Fruit fly (Drosophila melanogaster) whole organism, prepupa: ENCODE data around the gene CG32413.
A peak's percentile ranks its signal among the peaks of the same experiment; 100 is the strongest.

Experiments
- CG10631 ChIP-seq: fragments of 200-800 bp; sonication (Bioruptor generic); optimal IDR thresholded peaks from 2 replicates; lab custom pipeline; 2016; ENCODE audit warnings: missing biosample characterization, missing genetic modification characterization
- CG10669 ChIP-seq: fragments of 200-800 bp; sonication (Bioruptor generic); optimal IDR thresholded peaks from 3 replicates; lab custom pipeline; 2018; ENCODE audit warnings: missing biosample characterization, mild to moderate bottlenecking, missing genetic modification characterization, moderate library complexity
- CG11294 ChIP-seq: fragments of 200-800 bp; sonication (Bioruptor generic); IDR thresholded peaks from 2 replicates; pipeline ENCODE4 v1.3.6; 2022; ENCODE audit warnings: missing biosample characterization, missing genetic modification characterization
- CG11762 ChIP-seq: fragments of 200-800 bp; sonication (Bioruptor generic); optimal IDR thresholded peaks from 3 replicates; lab custom pipeline; 2016; ENCODE audit warnings: missing biosample characterization, missing genetic modification characterization; ENCODE audit not compliant: insufficient read depth
- CG11902 ChIP-seq: fragments of 200-800 bp; sonication (Bioruptor generic); optimal IDR thresholded peaks from 3 replicates; lab custom pipeline; 2016; ENCODE audit warnings: missing biosample characterization, missing genetic modification characterization
- CG15336 ChIP-seq: fragments of 200-800 bp; sonication (Bioruptor generic); IDR thresholded peaks from 2 replicates; pipeline ENCODE4 v1.3.6; 2022; ENCODE audit warnings: missing biosample characterization, missing genetic modification characterization
- CG16779 ChIP-seq: fragments of 200-800 bp; sonication (Bioruptor generic); optimal IDR thresholded peaks from 3 replicates; lab custom pipeline; 2017; ENCODE audit warnings: missing biosample characterization, mild to moderate bottlenecking, missing genetic modification characterization
- CG3032 ChIP-seq: fragments of 200-800 bp; optimal IDR thresholded peaks from 2 replicates; lab custom pipeline; 2019; ENCODE audit warnings: missing biosample characterization, mild to moderate bottlenecking, missing genetic modification characterization, moderate library complexity
- CG31627 ChIP-seq: fragments of 200-800 bp; sonication (Bioruptor generic); optimal IDR thresholded peaks from 3 replicates; lab custom pipeline; 2016; ENCODE audit warnings: missing biosample characterization, missing genetic modification characterization
- CG34406 ChIP-seq: fragments of 200-800 bp; sonication (Bioruptor generic); optimal IDR thresholded peaks from 3 replicates; lab custom pipeline; 2016; ENCODE audit warnings: missing biosample characterization, missing genetic modification characterization
- CG6163 ChIP-seq: fragments of 200-800 bp; sonication (Bioruptor generic); IDR thresholded peaks from 3 replicates; pipeline ENCODE4 v1.3.6; 2022; ENCODE audit warnings: missing biosample characterization, missing genetic modification characterization
- CG6276 ChIP-seq: fragments of 200-800 bp; sonication (Bioruptor generic); optimal IDR thresholded peaks from 2 replicates; lab custom pipeline; 2017; ENCODE audit warnings: missing biosample characterization, mild to moderate bottlenecking, missing genetic modification characterization
- CG6808 ChIP-seq: fragments of 200-800 bp; sonication (Bioruptor generic); optimal IDR thresholded peaks from 3 replicates; lab custom pipeline; 2017; ENCODE audit warnings: missing biosample characterization, missing genetic modification characterization, mild to moderate bottlenecking, moderate library complexity, missing genetic modification reagents
- CG7368 ChIP-seq: fragments of 200-800 bp; sonication (Bioruptor generic); optimal IDR thresholded peaks from 3 replicates; lab custom pipeline; 2016; ENCODE audit warnings: missing biosample characterization, missing genetic modification characterization
- CG8119 ChIP-seq: fragments of 200-800 bp; sonication (Bioruptor generic); IDR thresholded peaks from 3 replicates; pipeline ENCODE4 v1.3.6; 2022; ENCODE audit warnings: missing biosample characterization, missing genetic modification characterization
- CG8319 ChIP-seq: fragments of 200-800 bp; sonication (Bioruptor generic); optimal IDR thresholded peaks from 3 replicates; lab custom pipeline; 2016; ENCODE audit warnings: missing biosample characterization, missing genetic modification characterization
- CG8632 ChIP-seq: fragments of 200-800 bp; sonication (Bioruptor generic); optimal IDR thresholded peaks from 3 replicates; lab custom pipeline; 2016; ENCODE audit warnings: missing biosample characterization, missing genetic modification characterization
- CG9139 ChIP-seq: fragments of 200-800 bp; sonication (Bioruptor generic); optimal IDR thresholded peaks from 3 replicates; lab custom pipeline; 2017; ENCODE audit warnings: missing biosample characterization, mild to moderate bottlenecking, missing genetic modification characterization
- Eip75B ChIP-seq: fragments of 200-800 bp; sonication (Bioruptor generic); optimal IDR thresholded peaks from 3 replicates; lab custom pipeline; 2016; ENCODE audit warnings: missing biosample characterization, missing genetic modification characterization
- Eip78C ChIP-seq: fragments of 200-800 bp; sonication (Bioruptor generic); peaks from one replicate; lab custom pipeline; 2016; ENCODE audit warnings: missing biosample characterization, missing genetic modification characterization
- Ets21C ChIP-seq: fragments of 200-800 bp; sonication (Bioruptor generic); optimal IDR thresholded peaks from 3 replicates; lab custom pipeline; 2016; ENCODE audit warnings: missing biosample characterization, missing genetic modification characterization
- Ets96B ChIP-seq: fragments of 200-800 bp; optimal IDR thresholded peaks from 2 replicates; lab custom pipeline; 2019; ENCODE audit warnings: missing biosample characterization, mild to moderate bottlenecking, missing genetic modification characterization, moderate library complexity
- Gug ChIP-seq: fragments of 200-800 bp; sonication (Bioruptor generic); IDR thresholded peaks from 2 replicates; pipeline ENCODE4 v1.3.6; 2022; ENCODE audit warnings: missing biosample characterization, missing genetic modification characterization
- Hr38 ChIP-seq: sonication (Bioruptor generic); optimal IDR thresholded peaks from 2 replicates; lab custom pipeline; 2016; ENCODE audit warnings: missing biosample characterization, missing genetic modification characterization
- Hr39 ChIP-seq: fragments of 200-800 bp; sonication (Bioruptor generic); optimal IDR thresholded peaks from 2 replicates; lab custom pipeline; 2016; ENCODE audit warnings: missing biosample characterization, missing genetic modification characterization
- Lpt ChIP-seq: fragments of 200-800 bp; sonication (Bioruptor generic); optimal IDR thresholded peaks from 3 replicates; lab custom pipeline; 2016; ENCODE audit warnings: missing biosample characterization, missing genetic modification characterization
- OdsH ChIP-seq: fragments of 200-800 bp; sonication (Bioruptor generic); optimal IDR thresholded peaks from 3 replicates; lab custom pipeline; 2016; ENCODE audit warnings: missing biosample characterization, missing genetic modification characterization
- Sox102F ChIP-seq: fragments of 200-800 bp; sonication (Bioruptor generic); optimal IDR thresholded peaks from 2 replicates; lab custom pipeline; 2016; ENCODE audit warnings: missing biosample characterization, mild to moderate bottlenecking, missing genetic modification characterization
- Sox14 ChIP-seq: fragments of 200-800 bp; sonication (Bioruptor generic); optimal IDR thresholded peaks from 3 replicates; lab custom pipeline; 2016; ENCODE audit warnings: missing biosample characterization, missing genetic modification characterization
- Sox15 ChIP-seq: fragments of 200-800 bp; sonication (Bioruptor generic); optimal IDR thresholded peaks from 3 replicates; lab custom pipeline; 2016; ENCODE audit warnings: missing biosample characterization, missing genetic modification characterization
- cyc ChIP-seq: fragments of 200-800 bp; sonication (Bioruptor generic); optimal IDR thresholded peaks from 3 replicates; lab custom pipeline; 2016; ENCODE audit warnings: missing biosample characterization, missing genetic modification characterization
- dsx ChIP-seq: fragments of 200-800 bp; optimal IDR thresholded peaks from 3 replicates; lab custom pipeline; 2019; ENCODE audit warnings: missing biosample characterization, mild to moderate bottlenecking, missing genetic modification characterization, moderate library complexity; ENCODE audit not compliant: poor library complexity, severe bottlenecking
- eg ChIP-seq: fragments of 200-800 bp; sonication (Bioruptor generic); IDR thresholded peaks from 3 replicates; pipeline ENCODE4 v1.3.6; 2022; ENCODE audit warnings: missing biosample characterization, missing genetic modification characterization
- fd85E ChIP-seq: fragments of 200-800 bp; sonication (Bioruptor generic); optimal IDR thresholded peaks from 3 replicates; lab custom pipeline; 2016; ENCODE audit warnings: missing biosample characterization, missing genetic modification characterization
- fkh ChIP-seq: fragments of 200-800 bp; sonication (Bioruptor generic); optimal IDR thresholded peaks from 3 replicates; lab custom pipeline; 2017; ENCODE audit warnings: missing biosample characterization, mild to moderate bottlenecking, missing genetic modification characterization, moderate library complexity
- net ChIP-seq: fragments of 200-800 bp; sonication (Bioruptor generic); optimal IDR thresholded peaks from 3 replicates; lab custom pipeline; 2016; ENCODE audit warnings: missing biosample characterization, missing genetic modification characterization
- pdm3 ChIP-seq: fragments of 200-800 bp; sonication (Bioruptor generic); optimal IDR thresholded peaks from 3 replicates; lab custom pipeline; 2016; ENCODE audit warnings: missing biosample characterization, missing genetic modification characterization
- salr ChIP-seq, 2 experiments: fragments of 200-800 bp; sonication (Bioruptor generic); optimal IDR thresholded peaks; 3 replicates each; lab custom pipeline; 2016 to 2018; ENCODE audit warnings: missing biosample characterization in 2 of 2, missing genetic modification characterization in 2 of 2, mild to moderate bottlenecking in 1 of 2
- spab ChIP-seq: fragments of 200-800 bp; sonication (Bioruptor generic); optimal IDR thresholded peaks from 2 replicates; lab custom pipeline; 2017; ENCODE audit warnings: missing biosample characterization, mild to moderate bottlenecking, missing genetic modification characterization, missing genetic modification reagents
- ss ChIP-seq, 2 experiments: fragments of 200-800 bp; sonication (Bioruptor generic); optimal IDR thresholded peaks; 2 replicates in 1 of 2; 3 replicates in 1 of 2; lab custom pipeline; 2017 to 2018; ENCODE audit warnings: mild to moderate bottlenecking in 2 of 2, missing biosample characterization in 2 of 2, missing genetic modification characterization in 2 of 2, moderate library complexity in 1 of 2
- topi ChIP-seq: fragments of 200-800 bp; sonication (Bioruptor generic); optimal IDR thresholded peaks from 3 replicates; lab custom pipeline; 2016; ENCODE audit warnings: missing biosample characterization, missing genetic modification characterization

Gene CG32413

dm6 chr3L:5945571-5945970 is 41.7 kb upstream of the CG32413 start (continued):
- TF ChIP-seq CG6276 (GFP tag; lab: Kevin White, UChicago) (peak; percentile 10), CG6808 (GFP tag; lab: Kevin White, UChicago) (peak; percentile 55), topi (GFP tag; lab: Kevin White, UChicago) (peak; percentile 28), OdsH (GFP tag; lab: Kevin White, UChicago) (peak; percentile 33), CG34406 (no peak), cyc (GFP tag; lab: Kevin White, UChicago) (peak; percentile 20), dsx (GFP tag; lab: Kevin White, UChicago) (peak; percentile 32), CG15336 (GFP tag; lab: Robert Waterston, UW) (peak; percentile 74), Sox102F (GFP tag; lab: Kevin White, UChicago) (no peak), Eip78C (peak; percentile 75), fd85E (GFP tag; lab: Kevin White, UChicago) (no peak), Sox14 (GFP tag; lab: Kevin White, UChicago) (peak; percentile 1)

DNA sequence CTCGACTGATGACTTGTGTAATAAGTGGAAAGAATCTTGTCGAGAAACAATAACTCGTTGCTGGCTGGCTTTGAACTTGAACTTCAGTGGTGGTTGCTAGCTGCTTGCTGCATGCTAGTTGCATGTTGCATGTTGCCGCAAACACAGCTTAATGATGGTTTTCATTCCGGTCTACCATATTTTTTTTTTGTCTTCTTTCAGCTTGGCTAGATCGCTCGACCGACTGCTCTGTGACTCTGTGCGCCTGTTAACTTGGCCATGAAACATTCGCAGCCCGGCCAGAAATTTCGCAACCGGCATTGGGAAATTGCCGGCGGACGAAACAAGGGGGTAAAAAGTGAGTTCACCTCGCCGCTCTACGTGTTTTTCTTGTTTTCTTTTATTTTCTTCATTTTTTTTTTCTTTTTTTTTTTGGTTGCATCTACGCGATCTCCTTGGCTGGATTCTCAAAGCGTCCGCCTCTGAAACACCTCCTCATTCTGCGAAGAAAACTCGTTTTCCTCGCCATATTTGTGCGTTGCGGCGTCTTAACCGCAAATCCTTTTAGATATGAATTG is 39.6 kb upstream of the CG32413 start:
- peak; percentile 9 for TF ChIP-seq CG10631 (GFP tag; lab: Kevin White, UChicago)
- no peak for TF ChIP-seq Sox15 (GFP tag; lab: Kevin White, UChicago)
- peak; percentile 65; the same call in 2 of the 3 replicates for TF ChIP-seq eg (GFP tag; lab: Robert Waterston, UW)
- peak; percentile 24 for TF ChIP-seq CG10669 (GFP tag; lab: Kevin White, UChicago)
- TF ChIP-seq CG31627 (GFP tag; lab: Kevin White, UChicago), result no peak
- TF ChIP-seq CG3032 (tag; lab: Kevin White, UChicago), result peak; percentile 16
- peak; percentile 52; the same call in 2 of the 3 replicates for TF ChIP-seq CG6163 (GFP tag; lab: Robert Waterston, UW)
- peak; percentile 69 for TF ChIP-seq CG9139 (GFP tag; lab: Kevin White, UChicago)
- peak; percentile 17 for TF ChIP-seq CG6276 (GFP tag; lab: Kevin White, UChicago)
- no peak for TF ChIP-seq Hr38 (GFP tag; lab: Kevin White, UChicago)
- TF ChIP-seq CG8119 (GFP tag; lab: Robert Waterston, UW), result peak; percentile 73; the same call in 2 of the 3 replicates
- peak; percentile 40; the same call in 1 of the 2 replicates for TF ChIP-seq CG15336 (GFP tag; lab: Robert Waterston, UW)
- peak; percentile 59 for TF ChIP-seq Eip78C
- peak; percentile 40 for TF ChIP-seq spab (GFP tag; lab: Kevin White, UChicago)
- TF ChIP-seq ss (GFP tag; optimal IDR thresholded peaks at IDR 0.05; lab: Kevin White, UChicago), result peak; percentile 76 to 93
- peak; percentile 66 for TF ChIP-seq CG16779 (tag; lab: Kevin White, UChicago)
- TF ChIP-seq salr (GFP tag; optimal IDR thresholded peaks at IDR 0.05; lab: Kevin White, UChicago), result no peak
- TF ChIP-seq topi (GFP tag; lab: Kevin White, UChicago), result no peak
- TF ChIP-seq dsx (GFP tag; lab: Kevin White, UChicago), result peak; percentile 12
- peak; percentile 72 for TF ChIP-seq CG6808 (GFP tag; lab: Kevin White, UChicago)
- TF ChIP-seq net (GFP tag; lab: Kevin White, UChicago), result peak; percentile 14
- no peak for TF ChIP-seq Sox102F (GFP tag; lab: Kevin White, UChicago)
- TF ChIP-seq Lpt (GFP tag; lab: Kevin White, UChicago), result peak; percentile 51
- TF ChIP-seq Eip75B (GFP tag; lab: Kevin White, UChicago), result peak; percentile 46
- TF ChIP-seq, all 60 proteins: peak for 18

DNA sequence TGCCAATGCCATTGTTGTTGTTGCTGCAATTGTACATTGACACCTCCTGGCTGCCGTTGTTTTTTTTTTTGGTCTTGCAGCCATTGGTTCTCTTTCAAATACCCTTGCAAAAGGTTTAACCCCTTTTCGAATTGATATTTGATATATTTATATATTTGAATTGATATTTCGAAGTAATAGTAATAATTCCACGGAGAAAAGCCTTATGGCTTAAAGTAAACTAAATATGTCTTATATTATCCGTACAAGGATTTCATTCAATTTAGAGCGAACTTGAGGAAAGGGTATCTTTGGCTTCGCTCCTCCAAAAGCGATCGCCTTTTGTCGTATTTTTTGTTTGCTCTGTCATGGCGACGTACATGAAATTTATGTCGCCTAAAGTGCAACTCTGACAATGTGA is 37.7 kb upstream of the CG32413 start:
- no peak for TF ChIP-seq salr (GFP tag; optimal IDR thresholded peaks at IDR 0.05; lab: Kevin White, UChicago)
- peak; percentile 64 for TF ChIP-seq dsx (GFP tag; lab: Kevin White, UChicago)
- no peak for TF ChIP-seq CG7368
- no peak for TF ChIP-seq CG11294 (GFP tag; lab: Robert Waterston, UW)
- TF ChIP-seq CG6163 (GFP tag; lab: Robert Waterston, UW), result peak; percentile 25
- peak; percentile 45 for TF ChIP-seq CG6808 (GFP tag; lab: Kevin White, UChicago)
- TF ChIP-seq pdm3 (GFP tag; lab: Kevin White, UChicago), result peak; percentile 15
- TF ChIP-seq spab (GFP tag; lab: Kevin White, UChicago), result peak; percentile 3
- TF ChIP-seq CG8632 (GFP tag; lab: Kevin White, UChicago), result no peak
- no peak for TF ChIP-seq CG11762
- TF ChIP-seq fkh (GFP tag; lab: Kevin White, UChicago), result no peak
- no peak for TF ChIP-seq Ets21C (GFP tag; lab: Kevin White, UChicago)
- no peak for TF ChIP-seq CG8319 (GFP tag; lab: Kevin White, UChicago)
- TF ChIP-seq CG11902 (GFP tag; lab: Kevin White, UChicago), result no peak
- TF ChIP-seq OdsH (GFP tag; lab: Kevin White, UChicago), result peak; percentile 55
- peak; percentile 16 for TF ChIP-seq CG34406
- TF ChIP-seq Eip75B (GFP tag; lab: Kevin White, UChicago), result peak; percentile 7
- no peak for TF ChIP-seq net (GFP tag; lab: Kevin White, UChicago)
- TF ChIP-seq Ets96B (tag; lab: Kevin White, UChicago), result peak; percentile 66
- TF ChIP-seq cyc (GFP tag; lab: Kevin White, UChicago), result no peak
- no peak for TF ChIP-seq CG6276 (GFP tag; lab: Kevin White, UChicago)
- TF ChIP-seq CG15336 (GFP tag; lab: Robert Waterston, UW), result peak; percentile 22; the same call in 1 of the 2 replicates
- peak; percentile 11 for TF ChIP-seq Sox102F (GFP tag; lab: Kevin White, UChicago)
- TF ChIP-seq CG8119 (GFP tag; lab: Robert Waterston, UW), result peak; percentile 39; the same call in 1 of the 3 replicates
- TF ChIP-seq Gug, result no peak
- TF ChIP-seq Hr39 (GFP tag; lab: Kevin White, UChicago), result peak; percentile 10
- TF ChIP-seq Lpt (GFP tag; lab: Kevin White, UChicago), result no peak
- TF ChIP-seq topi (GFP tag; lab: Kevin White, UChicago), result peak; percentile 10
- TF ChIP-seq CG3032 (tag; lab: Kevin White, UChicago), result peak; percentile 60
